Fruit fly (Drosophila melanogaster): ENCODE results near the gene CG42553.

dm6 chr3L:801860-802462 is 31.9 kb upstream of the CG42553 start:
- TF ChIP-seq CG8478 (optimal IDR thresholded peaks at IDR 0.05): no peak
- TF ChIP-seq CTCF (optimal IDR thresholded peaks at IDR 0.05): no peak
